Fruit fly (Drosophila melanogaster) whole organism, embryonic: ENCODE measurements around the gene Dus1.

Experiments
- Awh ChIP-seq: fragments of 200-800 bp; sonication (Bioruptor generic); IDR thresholded peaks from 2 replicates; pipeline ENCODE4, ENCODE4 v1.3.6; 2022; ENCODE audit warnings: missing biosample characterization, missing genetic modification characterization
- Bgb ChIP-seq: fragments of 200-800 bp; sonication (Bioruptor generic); IDR thresholded peaks from 2 replicates; pipeline ENCODE4 v1.3.6; 2022; ENCODE audit warnings: missing biosample characterization, missing genetic modification characterization; ENCODE audit not compliant: partially characterized antibody
- CG10431 ChIP-seq: fragments of 200-800 bp; sonication (Bioruptor generic); optimal IDR thresholded peaks from 3 replicates; lab custom pipeline; 2018; ENCODE audit warnings: missing biosample characterization, mild to moderate bottlenecking, missing genetic modification characterization
- CG11085 ChIP-seq: fragments of 200-800 bp; sonication (Bioruptor generic); IDR thresholded peaks from 2 replicates; pipeline ENCODE4 v1.3.6; 2022; ENCODE audit warnings: missing biosample characterization, missing genetic modification characterization
- CG11093 ChIP-seq: fragments of 200-800 bp; sonication (Bioruptor generic); IDR thresholded peaks from 3 replicates; pipeline ENCODE4 v1.3.6; 2022; ENCODE audit warnings: missing biosample characterization, missing genetic modification characterization
- CG12219 ChIP-seq: fragments of 200-800 bp; sonication (Bioruptor generic); optimal IDR thresholded peaks from 3 replicates; lab custom pipeline; 2018; ENCODE audit warnings: missing biosample characterization, mild to moderate bottlenecking, missing genetic modification characterization
- CG17385 ChIP-seq: fragments of 200-800 bp; sonication (Bioruptor generic); optimal IDR thresholded peaks from 3 replicates; lab custom pipeline; 2018; ENCODE audit warnings: missing biosample characterization, mild to moderate bottlenecking, missing genetic modification characterization
- CG17912 ChIP-seq: fragments of 200-800 bp; sonication (Bioruptor generic); optimal IDR thresholded peaks from 2 replicates; lab custom pipeline; 2018; ENCODE audit warnings: missing biosample characterization, mild to moderate bottlenecking, missing genetic modification characterization
- CG2202 ChIP-seq: fragments of 200-800 bp; sonication (Bioruptor generic); optimal IDR thresholded peaks from 2 replicates; lab custom pipeline; 2018; ENCODE audit warnings: missing biosample characterization, mild to moderate bottlenecking, missing genetic modification characterization
- CG2712 ChIP-seq: fragments of 200-800 bp; optimal IDR thresholded peaks from 3 replicates; lab custom pipeline; 2019; ENCODE audit warnings: missing biosample characterization, mild to moderate bottlenecking, missing genetic modification characterization, moderate library complexity
- CG3838 ChIP-seq: fragments of 200-800 bp; sonication (Bioruptor generic); optimal IDR thresholded peaks from 3 replicates; lab custom pipeline; 2016; ENCODE audit warnings: missing biosample characterization, missing genetic modification characterization
- CG43689 ChIP-seq: fragments of 200-800 bp; sonication (Bioruptor generic); IDR thresholded peaks from 2 replicates; pipeline ENCODE4 v1.3.6; 2022; ENCODE audit warnings: missing biosample characterization, missing genetic modification characterization
- CG4404 ChIP-seq: fragments of 200-800 bp; sonication (Bioruptor generic); IDR thresholded peaks from 2 replicates; pipeline ENCODE4 v1.3.6; 2022; ENCODE audit warnings: missing biosample characterization, missing genetic modification characterization
- CG4617 ChIP-seq: fragments of 200-800 bp; sonication (Bioruptor generic); optimal IDR thresholded peaks from 3 replicates; lab custom pipeline; 2016; ENCODE audit warnings: missing biosample characterization, missing genetic modification characterization, borderline replicate concordance
- CG6791 ChIP-seq: fragments of 200-800 bp; sonication (Bioruptor generic); IDR thresholded peaks from 3 replicates; pipeline ENCODE4 v1.3.6; 2022; ENCODE audit warnings: missing biosample characterization, missing genetic modification characterization; ENCODE audit not compliant: partially characterized antibody
- CG9876 ChIP-seq: fragments of 200-800 bp; sonication (Bioruptor generic); optimal IDR thresholded peaks from 2 replicates; lab custom pipeline; 2016; ENCODE audit warnings: missing biosample characterization, missing genetic modification characterization
- CTCF ChIP-seq: fragments of 200-800 bp; sonication (Bioruptor generic); optimal IDR thresholded peaks from 2 replicates; lab custom pipeline; 2017; ENCODE audit warnings: missing biosample characterization, mild to moderate bottlenecking, missing genetic modification characterization, moderate library complexity
- ERR ChIP-seq: fragments of 200-800 bp; sonication (Bioruptor generic); optimal IDR thresholded peaks from 2 replicates; lab custom pipeline; 2016; ENCODE audit warnings: missing biosample characterization, missing genetic modification characterization
- Gug ChIP-seq: fragments of 200-800 bp; sonication (Bioruptor generic); IDR thresholded peaks from 4 replicates; pipeline ENCODE4 v1.3.6; 2022; ENCODE audit warnings: missing biosample characterization, missing genetic modification characterization
- Hey ChIP-seq: fragments of 200-800 bp; sonication (Bioruptor generic); optimal IDR thresholded peaks from 3 replicates; lab custom pipeline; 2018; ENCODE audit warnings: missing biosample characterization, mild to moderate bottlenecking, missing genetic modification characterization
- Hr51 ChIP-seq, 2 experiments: fragments of 200-800 bp; sonication (Bioruptor generic); optimal IDR thresholded peaks; 2 replicates in 1 of 2; 3 replicates in 1 of 2; lab custom pipeline; 2016 to 2018; ENCODE audit warnings: missing biosample characterization in 2 of 2, missing genetic modification characterization in 2 of 2, mild to moderate bottlenecking in 1 of 2, moderate library complexity in 1 of 2
- Med ChIP-seq: fragments of 200-800 bp; sonication (Bioruptor generic); peaks from one replicate; lab custom pipeline; 2016; ENCODE audit warnings: missing biosample characterization, missing genetic modification characterization, mild to moderate bottlenecking, inconsistent platforms, moderate library complexity
- Mes4 ChIP-seq: fragments of 200-800 bp; sonication (Bioruptor generic); optimal IDR thresholded peaks from 2 replicates; lab custom pipeline; 2016; ENCODE audit warnings: missing biosample characterization, missing genetic modification characterization
- Pdp1 ChIP-seq, 2 experiments: fragments of 200-800 bp; sonication (Bioruptor generic); optimal IDR thresholded peaks; 3 replicates each; lab custom pipeline; 2016; ENCODE audit warnings: missing biosample characterization in 2 of 2, missing genetic modification characterization in 2 of 2, mild to moderate bottlenecking in 1 of 2, moderate library complexity in 1 of 2
- Rfx ChIP-seq: fragments of 200-800 bp; sonication (Bioruptor generic); IDR thresholded peaks from 2 replicates; pipeline ENCODE4 v1.3.6; 2022; ENCODE audit warnings: missing biosample characterization, missing genetic modification characterization
- Sin3A ChIP-seq: fragments of >200 bp; optimal IDR thresholded peaks from 2 replicates; lab custom pipeline; 2018
- Sry-δ ChIP-seq: fragments of 200-800 bp; sonication (Bioruptor generic); optimal IDR thresholded peaks from 2 replicates; lab custom pipeline; 2016; ENCODE audit warnings: missing biosample characterization, missing genetic modification characterization
- TFAM ChIP-seq: fragments of 200-800 bp; sonication (Bioruptor generic); optimal IDR thresholded peaks from 2 replicates; lab custom pipeline; 2017; ENCODE audit warnings: missing biosample characterization, missing genetic modification characterization, inconsistent platforms
- Trl ChIP-seq, 3 experiments: fragments of >200 bp in 2 of 3; fragments of 200-800 bp in 1 of 3; sonication (Bioruptor generic) in 1 of 3; optimal IDR thresholded peaks; 2 replicates in 1 of 3; 3 replicates in 2 of 3; lab custom pipeline; 2016 to 2017; ENCODE audit warnings: missing biosample characterization in 1 of 3, missing genetic modification characterization in 1 of 3
- ap ChIP-seq: fragments of 200-800 bp; sonication (Bioruptor generic); IDR thresholded peaks from 2 replicates; pipeline ENCODE4 v1.3.6; 2022; ENCODE audit warnings: missing biosample characterization, missing genetic modification characterization
- ash1 ChIP-seq: fragments of 200-800 bp; sonication (Bioruptor generic); optimal IDR thresholded peaks from 2 replicates; lab custom pipeline; 2018; ENCODE audit warnings: missing biosample characterization, mild to moderate bottlenecking, missing genetic modification characterization
- crc ChIP-seq: fragments of 200-800 bp; sonication (Bioruptor generic); optimal IDR thresholded peaks from 2 replicates; lab custom pipeline; 2016; ENCODE audit warnings: missing biosample characterization, missing genetic modification characterization
- croc ChIP-seq: fragments of 200-800 bp; sonication (Bioruptor generic); conservative IDR thresholded peaks from 3 replicates; pipeline ENCODE4 v1.3.6; 2022; ENCODE audit warnings: missing biosample characterization, missing genetic modification characterization
- da ChIP-seq: fragments of 200-800 bp; sonication (Bioruptor generic); optimal IDR thresholded peaks from 2 replicates; lab custom pipeline; 2016; ENCODE audit warnings: missing biosample characterization, missing genetic modification characterization
- dmrt11E ChIP-seq: fragments of 200-800 bp; sonication (Bioruptor generic); optimal IDR thresholded peaks from 3 replicates; lab custom pipeline; 2018; ENCODE audit warnings: missing biosample characterization, mild to moderate bottlenecking, missing genetic modification characterization, moderate library complexity
- dmrt99B ChIP-seq: fragments of 200-800 bp; sonication (Bioruptor generic); optimal IDR thresholded peaks from 2 replicates; lab custom pipeline; 2018; ENCODE audit warnings: missing biosample characterization, mild to moderate bottlenecking, missing genetic modification characterization, moderate library complexity
- fd64A ChIP-seq: fragments of 200-800 bp; sonication (Bioruptor generic); optimal IDR thresholded peaks from 3 replicates; lab custom pipeline; 2018; ENCODE audit warnings: missing biosample characterization, mild to moderate bottlenecking, missing genetic modification characterization
- hth ChIP-seq: fragments of >200 bp; optimal IDR thresholded peaks from 2 replicates; lab custom pipeline; 2017; ENCODE audit warnings: inconsistent platforms
- lov ChIP-seq, 2 experiments: fragments of 200-800 bp in 1 of 2; fragments of >200 bp in 1 of 2; sonication (Bioruptor generic) in 1 of 2; IDR thresholded peaks in 1 of 2; optimal IDR thresholded peaks in 1 of 2; 2 replicates in 1 of 2; 3 replicates in 1 of 2; pipeline versions ENCODE4 v1.3.6 to Lab custom; 2017 to 2022; ENCODE audit warnings: missing biosample characterization in 1 of 2, missing genetic modification characterization in 1 of 2
- nerfin-2 ChIP-seq: fragments of 200-800 bp; sonication (Bioruptor generic); IDR thresholded peaks from 2 replicates; pipeline ENCODE4 v1.3.6; 2022; ENCODE audit warnings: missing biosample characterization, missing genetic modification characterization; ENCODE audit not compliant: partially characterized antibody
- org-1 ChIP-seq: fragments of 200-800 bp; sonication (Bioruptor generic); optimal IDR thresholded peaks from 2 replicates; lab custom pipeline; 2017; ENCODE audit warnings: missing biosample characterization, missing genetic modification characterization
- run ChIP-seq: fragments of 200-800 bp; sonication (Bioruptor generic); optimal IDR thresholded peaks from 3 replicates; lab custom pipeline; 2018; ENCODE audit warnings: missing biosample characterization, mild to moderate bottlenecking, missing genetic modification characterization
- slbo ChIP-seq: fragments of 200-800 bp; sonication (Bioruptor generic); IDR thresholded peaks from 2 replicates; pipeline ENCODE4 v1.3.6; 2022; ENCODE audit warnings: missing biosample characterization, missing genetic modification characterization
- sqz ChIP-seq: fragments of 200-800 bp; sonication (Bioruptor generic); optimal IDR thresholded peaks from 3 replicates; lab custom pipeline; 2018; ENCODE audit warnings: missing biosample characterization, mild to moderate bottlenecking, missing genetic modification characterization
- ssp ChIP-seq: fragments of 200-800 bp; sonication (Bioruptor generic); IDR thresholded peaks from 2 replicates; pipeline ENCODE4 v1.3.6; 2022; ENCODE audit warnings: missing biosample characterization, missing genetic modification characterization
- stc ChIP-seq: fragments of 200-800 bp; sonication (Bioruptor generic); IDR thresholded peaks from 2 replicates; pipeline ENCODE4 v1.3.6; 2022; ENCODE audit warnings: missing biosample characterization, missing genetic modification characterization
- tap ChIP-seq: fragments of 200-800 bp; optimal IDR thresholded peaks from 3 replicates; lab custom pipeline; 2019; ENCODE audit warnings: missing biosample characterization, mild to moderate bottlenecking, missing genetic modification characterization, moderate library complexity
- tgo ChIP-seq: fragments of 200-800 bp; sonication (Bioruptor generic); IDR thresholded peaks from 3 replicates; pipeline ENCODE4 v1.3.6; 2022; ENCODE audit warnings: missing biosample characterization, missing genetic modification characterization
- trem ChIP-seq: fragments of 200-800 bp; optimal IDR thresholded peaks from 3 replicates; lab custom pipeline; 2019; ENCODE audit warnings: missing biosample characterization, mild to moderate bottlenecking, missing genetic modification characterization, moderate library complexity
- usp ChIP-seq: fragments of >200 bp; optimal IDR thresholded peaks from 2 replicates; lab custom pipeline; 2017; ENCODE audit warnings: missing biosample characterization, missing genetic modification characterization
- vfl ChIP-seq: fragments of 200-800 bp; sonication (Bioruptor generic); optimal IDR thresholded peaks from 2 replicates; lab custom pipeline; 2016; ENCODE audit warnings: missing biosample characterization, missing genetic modification characterization
- vnd ChIP-seq: fragments of 200-800 bp; sonication (Bioruptor generic); IDR thresholded peaks from 3 replicates; pipeline ENCODE4 v1.3.6; 2022; ENCODE audit warnings: missing biosample characterization, missing genetic modification characterization; ENCODE audit not compliant: partially characterized antibody

The Dus1 gene

DNA sequence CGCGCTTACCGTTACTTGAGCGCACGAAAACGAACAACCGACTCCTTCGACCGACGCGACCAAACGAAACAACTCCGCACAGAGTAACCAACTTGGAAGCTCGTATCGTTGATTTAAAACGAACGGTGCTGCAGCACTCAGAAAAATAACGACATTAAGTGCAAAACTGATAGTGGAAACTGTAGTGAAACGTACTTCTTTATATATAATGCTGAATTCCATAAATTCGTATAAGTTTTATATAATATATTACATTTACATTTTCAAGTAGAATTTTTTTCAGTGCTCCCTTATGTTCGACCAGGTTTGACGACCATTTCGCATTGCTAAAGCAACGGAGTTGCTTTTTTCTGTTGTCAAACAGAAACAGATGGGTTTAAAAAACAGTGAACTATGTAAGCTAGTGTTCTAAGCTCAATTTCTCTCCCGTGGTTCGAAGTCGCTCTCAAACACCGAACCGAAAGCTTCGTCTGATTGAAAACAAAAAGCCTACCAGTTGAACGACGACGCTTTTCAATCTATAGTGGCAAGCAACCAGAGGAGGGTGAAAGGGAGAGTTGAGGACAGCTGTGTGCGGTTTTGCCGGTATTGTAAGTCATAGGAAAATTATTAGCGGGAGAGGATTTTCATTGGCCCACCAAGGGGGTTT lies 4.0 kb downstream of the Dus1 start, which contains the start of gene CG17075 (continued):
- peak; percentile 75 to 96 for TF ChIP-seq Hr51 (GFP tag; optimal IDR thresholded peaks at IDR 0.05; lab: Kevin White, UChicago)
- TF ChIP-seq nerfin-2 = no peak
- TF ChIP-seq CG43689 (GFP tag; lab: Robert Waterston, UW) = peak; percentile 89
- peak; percentile 98 for TF ChIP-seq Rfx (GFP tag; lab: Robert Waterston, UW)
- TF ChIP-seq CG2712 (tag; lab: Kevin White, UChicago) = peak; percentile 92
- peak; percentile 80 for TF ChIP-seq CG3838 (GFP tag; lab: Kevin White, UChicago)
- TF ChIP-seq Awh (GFP tag; lab: Robert Waterston, UW) = peak; percentile 90
- no peak for TF ChIP-seq hth
- peak; percentile 40 for TF ChIP-seq da
- peak; percentile 89 for TF ChIP-seq tap
- peak; percentile 88 for TF ChIP-seq CG12219 (GFP tag; lab: Kevin White, UChicago)
- peak; percentile 77 for TF ChIP-seq fd64A (GFP tag; lab: Kevin White, UChicago)
- peak; percentile 35 for TF ChIP-seq dmrt11E (tag; lab: Kevin White, UChicago)
- peak; percentile 32 for TF ChIP-seq CG17912 (GFP tag; lab: Kevin White, UChicago)
- TF ChIP-seq slbo = peak; percentile 98
- peak; percentile 79 for TF ChIP-seq croc (GFP tag; lab: Robert Waterston, UW)
- peak; percentile 85 for TF ChIP-seq ssp
- TF ChIP-seq CG11085 (GFP tag; lab: Robert Waterston, UW) = peak; percentile 94
- peak; percentile 40 for TF ChIP-seq CG10431 (GFP tag; lab: Kevin White, UChicago)
- TF ChIP-seq Hey (tag; lab: Kevin White, UChicago) = peak; percentile 62
- peak; percentile 90 for TF ChIP-seq vfl (GFP tag; lab: Kevin White, UChicago)
- TF ChIP-seq lov (optimal IDR thresholded peaks at IDR 0.05; lab: Kevin White, UChicago) = no peak
- TF ChIP-seq lov (GFP tag; IDR thresholded peaks at IDR 0.05; lab: Robert Waterston, UW) = peak; percentile 72; the same call in 1 of the 3 replicates
- peak in 1 of 2 experiments; percentile 20 for TF ChIP-seq Trl (optimal IDR thresholded peaks at IDR 0.05; lab: Kevin White, UChicago)
- peak; percentile 65 for TF ChIP-seq Trl (GFP tag; optimal IDR thresholded peaks at IDR 0.05; lab: Kevin White, UChicago)
- peak; percentile 78 for TF ChIP-seq trem (tag; lab: Kevin White, UChicago)
- TF ChIP-seq ERR = peak; percentile 69
- peak; percentile 87 for TF ChIP-seq run (tag; lab: Kevin White, UChicago)
- TF ChIP-seq CG2202 (tag; lab: Kevin White, UChicago) = peak; percentile 58
- TF ChIP-seq usp = no peak
- TF ChIP-seq CG4404 (GFP tag; lab: Robert Waterston, UW) = peak; percentile 76
- TF ChIP-seq crc (GFP tag; lab: Kevin White, UChicago) = peak; percentile 51
- peak; percentile 94 for TF ChIP-seq Med (GFP tag; lab: Kevin White, UChicago)
- TF ChIP-seq ap (GFP tag; lab: Robert Waterston, UW) = peak; percentile 96
- TF ChIP-seq Sry-δ (GFP tag; lab: Kevin White, UChicago) = peak; percentile 28
- TF ChIP-seq CTCF (GFP tag; lab: Kevin White, UChicago) = peak; percentile 43
- peak; percentile 86 for TF ChIP-seq sqz (GFP tag; lab: Kevin White, UChicago)
- TF ChIP-seq TFAM (GFP tag; lab: Kevin White, UChicago) = peak; percentile 72
- TF ChIP-seq tgo = peak; percentile 96
- peak; percentile 37 for TF ChIP-seq Mes4 (GFP tag; lab: Kevin White, UChicago)
- peak; percentile 93 for TF ChIP-seq stc (GFP tag; lab: Robert Waterston, UW)
- TF ChIP-seq CG17385 (GFP tag; lab: Kevin White, UChicago) = peak; percentile 92

DNA sequence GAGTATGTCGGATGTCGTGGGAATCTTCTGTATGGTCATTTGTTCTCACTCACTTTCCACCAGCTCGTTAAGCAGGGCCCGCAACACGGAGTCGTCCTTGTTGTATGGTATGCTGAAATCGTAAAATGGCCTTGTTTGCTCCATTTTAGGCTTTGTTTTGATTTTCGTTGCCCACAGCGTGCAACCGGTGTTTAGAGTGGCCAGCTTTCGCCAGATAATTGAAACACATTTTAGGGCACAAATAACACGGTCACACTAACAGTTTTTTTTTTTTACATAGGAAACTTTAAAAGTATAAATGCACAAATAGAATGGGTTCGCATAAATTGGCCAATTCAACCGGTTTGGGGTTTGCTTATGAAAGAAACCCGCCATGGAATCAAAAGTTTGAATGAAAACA lies 19.4 kb downstream of the Dus1 start, which contains the start of gene Rpp30:
Rpp30 (minus strand) TSS at position 200 of the 400 bp plus-strand sequence.
- TF ChIP-seq CG11093 (GFP tag; lab: Robert Waterston, UW) (no peak), Sin3A (peak; percentile 43), run (tag; lab: Kevin White, UChicago) (no peak), ash1 (GFP tag; lab: Kevin White, UChicago) (no peak), CG9876 (GFP tag; lab: Kevin White, UChicago) (no peak), CG4617 (GFP tag; lab: Kevin White, UChicago) (peak; percentile 40), Bgb (GFP tag; lab: Robert Waterston, UW) (peak; percentile 34; the same call in 1 of the 2 replicates), vnd (GFP tag; lab: Robert Waterston, UW) (no peak), Pdp1 (GFP tag; optimal IDR thresholded peaks at IDR 0.05; lab: Kevin White, UChicago) (peak in 1 of 2 experiments; percentile 9), Gug (GFP tag; lab: Robert Waterston, UW) (no peak), dmrt99B (no peak), org-1 (no peak), CG6791 (GFP tag; lab: Robert Waterston, UW) (no peak)
